Worm (Caenorhabditis elegans) whole organism, L2 larva: Measurements from ENCODE around the gene F14F8.8.

Source experiments
- R02D3.7 ChIP-seq: fragments of 150-350 bp; optimal IDR thresholded peaks from 2 replicates; lab custom pipeline; 2014; ENCODE audit warnings: missing biosample characterization, missing genetic modification characterization
- ZK546.5 ChIP-seq: sonication (generic microtip); optimal IDR thresholded peaks from 2 replicates; lab custom pipeline; 2017; ENCODE audit warnings: missing biosample characterization, missing genetic modification characterization
- aly-2 ChIP-seq: fragments of 150-350 bp; optimal IDR thresholded peaks from 2 replicates; lab custom pipeline; 2014; ENCODE audit warnings: missing biosample characterization, missing genetic modification characterization
- elt-3 ChIP-seq: sonication (generic microtip); optimal IDR thresholded peaks from 2 replicates; lab custom pipeline; 2017; ENCODE audit warnings: missing biosample characterization, missing genetic modification characterization
- mdl-1 ChIP-seq, 2 experiments: fragments of 150-350 bp in 1 of 2; sonication (generic microtip) in 1 of 2; optimal IDR thresholded peaks; 2 replicates each; lab custom pipeline; 2017; ENCODE audit warnings: missing biosample characterization in 2 of 2, missing genetic modification characterization in 2 of 2
- nhr-11 ChIP-seq: fragments of 150-350 bp; optimal IDR thresholded peaks from 2 replicates; lab custom pipeline; 2014; ENCODE audit warnings: missing biosample characterization, missing genetic modification characterization
- nhr-77 ChIP-seq: fragments of 150-350 bp; optimal IDR thresholded peaks from 2 replicates; lab custom pipeline; 2014; ENCODE audit warnings: missing biosample characterization, missing genetic modification characterization
- snpc-4 ChIP-seq: fragments of 150-350 bp; optimal IDR thresholded peaks from 2 replicates; lab custom pipeline; 2014; ENCODE audit warnings: missing biosample characterization, missing genetic modification characterization
- zag-1 ChIP-seq: fragments of 150-350 bp; optimal IDR thresholded peaks from 2 replicates; lab custom pipeline; 2014; ENCODE audit warnings: missing biosample characterization, missing genetic modification characterization
- ztf-11 ChIP-seq: sonication (generic microtip); optimal IDR thresholded peaks from 2 replicates; lab custom pipeline; 2017; ENCODE audit warnings: missing biosample characterization, missing genetic modification characterization

- TF ChIP-seq aly-2 (tag; lab: Kevin White, UChicago) (no peak), R02D3.7 (tag; lab: Kevin White, UChicago) (no peak), mdl-1 (tag; optimal IDR thresholded peaks at IDR 0.05; lab: Kevin White, UChicago) (no peak), nhr-11 (no peak), snpc-4 (tag; lab: Kevin White, UChicago) (no peak), ZK546.5 (tag; lab: Kevin White, UChicago) (no peak), ztf-11 (no peak), nhr-77 (no peak), zag-1 (no peak), elt-3 (tag; lab: Kevin White, UChicago) (no peak)
Measured at ce11 chrV:16716574-16716973, 44.5 kb upstream of the F14F8.8 start, which contains the start of gene srh-137.
